Worm (Caenorhabditis elegans): ENCODE results near the gene C48B4.8.

- no peak for TF ChIP-seq nhr-11 (tag; optimal IDR thresholded peaks at IDR 0.05)
- TF ChIP-seq egl-27 (tag; optimal IDR thresholded peaks at IDR 0.05) = no peak
- TF ChIP-seq unc-62 (GFP tag; optimal IDR thresholded peaks at IDR 0.05) = no peak
- no peak for TF ChIP-seq swsn-7 (tag; optimal IDR thresholded peaks at IDR 0.05)
- TF ChIP-seq nhr-76 (tag; optimal IDR thresholded peaks at IDR 0.05) = no peak
- no peak for TF ChIP-seq efl-1 (optimal IDR thresholded peaks at IDR 0.05)
- TF ChIP-seq efl-1 (GFP tag; optimal IDR thresholded peaks at IDR 0.05 in 1 of 2) = no peak
- no peak for TF ChIP-seq elt-3 (tag; optimal IDR thresholded peaks at IDR 0.05)
- TF ChIP-seq nhr-237 (tag; optimal IDR thresholded peaks at IDR 0.05) = no peak
- no peak for TF ChIP-seq lin-39 (tag; optimal IDR thresholded peaks at IDR 0.05)
- no peak for TF ChIP-seq nhr-12 (tag; optimal IDR thresholded peaks at IDR 0.05)
- TF ChIP-seq tbx-2 (tag; optimal IDR thresholded peaks at IDR 0.05) = no peak
- no peak for TF ChIP-seq unc-86 (tag; optimal IDR thresholded peaks at IDR 0.05)
These were observed 34.5 kb upstream of the C48B4.8 start, which contains the start of gene rom-2 for ce11 chrIII:9595563-9595962.
